Fruit fly (Drosophila melanogaster) whole organism, embryonic: ENCODE results near the gene Cby.
A peak's percentile ranks its signal among the peaks of the same experiment; 100 is the strongest.

Source experiments
- CG10274 ChIP-seq: fragments of 200-800 bp; sonication (Bioruptor generic); optimal IDR thresholded peaks from 3 replicates; lab custom pipeline; 2017; ENCODE audit warnings: missing biosample characterization, mild to moderate bottlenecking, missing genetic modification characterization
- CG11695 ChIP-seq: fragments of 200-800 bp; sonication (Bioruptor generic); IDR thresholded peaks from 3 replicates; pipeline ENCODE4 v1.3.6; 2022; ENCODE audit warnings: missing biosample characterization, missing genetic modification characterization
- CG14050 ChIP-seq: fragments of 200-800 bp; sonication (Bioruptor generic); IDR thresholded peaks from 3 replicates; pipeline ENCODE4 v1.3.6; 2022; ENCODE audit warnings: missing biosample characterization, missing genetic modification characterization
- CG14965 ChIP-seq: fragments of 200-800 bp; sonication (Bioruptor generic); optimal IDR thresholded peaks from 2 replicates; lab custom pipeline; 2016; ENCODE audit warnings: missing biosample characterization, missing genetic modification characterization, borderline replicate concordance
- CG15696 ChIP-seq: fragments of 200-800 bp; sonication (Bioruptor generic); optimal IDR thresholded peaks from 2 replicates; lab custom pipeline; 2019; ENCODE audit warnings: missing biosample characterization, mild to moderate bottlenecking, missing genetic modification characterization, moderate library complexity
- CG17802 ChIP-seq: fragments of 200-800 bp; sonication (Bioruptor generic); optimal IDR thresholded peaks from 2 replicates; lab custom pipeline; 2018; ENCODE audit warnings: missing biosample characterization, mild to moderate bottlenecking, missing genetic modification characterization, moderate library complexity
- CG18011 ChIP-seq: fragments of 200-800 bp; sonication (Bioruptor generic); optimal IDR thresholded peaks from 2 replicates; lab custom pipeline; 2017; ENCODE audit warnings: missing biosample characterization, missing genetic modification characterization, mild to moderate bottlenecking, moderate library complexity, missing genotype
- CG2199 ChIP-seq: fragments of 200-800 bp; sonication (Bioruptor generic); IDR thresholded peaks from 3 replicates; pipeline ENCODE4 v1.3.6; 2022; ENCODE audit warnings: missing biosample characterization, missing genetic modification characterization
- CG2202 ChIP-seq: fragments of 200-800 bp; sonication (Bioruptor generic); optimal IDR thresholded peaks from 2 replicates; lab custom pipeline; 2018; ENCODE audit warnings: missing biosample characterization, mild to moderate bottlenecking, missing genetic modification characterization
- CG2875 ChIP-seq: fragments of 200-800 bp; sonication (Bioruptor generic); optimal IDR thresholded peaks from 2 replicates; lab custom pipeline; 2017; ENCODE audit warnings: missing biosample characterization, mild to moderate bottlenecking, missing genetic modification characterization, missing genetic modification reagents
- CG2889 ChIP-seq: fragments of 200-800 bp; sonication (Bioruptor generic); IDR thresholded peaks from 3 replicates; pipeline ENCODE4 v1.3.6; 2022; ENCODE audit warnings: missing biosample characterization, missing genetic modification characterization
- CG30403 ChIP-seq: fragments of 200-800 bp; sonication (Bioruptor generic); optimal IDR thresholded peaks from 3 replicates; lab custom pipeline; 2016; ENCODE audit warnings: missing biosample characterization, missing genetic modification characterization
- CG31365 ChIP-seq: fragments of 200-800 bp; sonication (Bioruptor generic); optimal IDR thresholded peaks from 2 replicates; lab custom pipeline; 2018; ENCODE audit warnings: missing biosample characterization, mild to moderate bottlenecking, missing genetic modification characterization
- CG34422 ChIP-seq: fragments of 200-800 bp; sonication (Bioruptor generic); IDR thresholded peaks from 3 replicates; pipeline ENCODE4 v1.3.6; 2022; ENCODE audit warnings: missing biosample characterization, missing genetic modification characterization
- CG3995 ChIP-seq: fragments of 200-800 bp; sonication (Bioruptor generic); optimal IDR thresholded peaks from 3 replicates; lab custom pipeline; 2016; ENCODE audit warnings: missing biosample characterization, missing genetic modification characterization
- CG8388 ChIP-seq: fragments of 200-800 bp; sonication (Bioruptor generic); optimal IDR thresholded peaks from 2 replicates; lab custom pipeline; 2019; ENCODE audit warnings: missing biosample characterization, mild to moderate bottlenecking, missing genetic modification characterization, moderate library complexity
- CHES-1-like ChIP-seq: fragments of 200-800 bp; sonication (Bioruptor generic); optimal IDR thresholded peaks from 2 replicates; lab custom pipeline; 2016; ENCODE audit warnings: missing biosample characterization, missing genetic modification characterization
- Chrac-16 ChIP-seq: fragments of 200-800 bp; sonication (Bioruptor generic); optimal IDR thresholded peaks from 3 replicates; lab custom pipeline; 2016; ENCODE audit warnings: missing biosample characterization, missing genetic modification characterization
- D ChIP-seq, 2 experiments: fragments of 200-800 bp in 1 of 2; fragments of >200 bp in 1 of 2; sonication (Bioruptor generic) in 1 of 2; optimal IDR thresholded peaks; 2 replicates in 1 of 2; 3 replicates in 1 of 2; lab custom pipeline; 2017; ENCODE audit warnings: mild to moderate bottlenecking in 1 of 2, missing biosample characterization in 1 of 2, missing genetic modification characterization in 1 of 2, missing genetic modification reagents in 1 of 2
- Dek ChIP-seq: fragments of 200-800 bp; sonication (Bioruptor generic); optimal IDR thresholded peaks from 3 replicates; lab custom pipeline; 2019; ENCODE audit warnings: missing biosample characterization, mild to moderate bottlenecking, missing genetic modification characterization, moderate library complexity
- Hey ChIP-seq: fragments of 200-800 bp; sonication (Bioruptor generic); optimal IDR thresholded peaks from 3 replicates; lab custom pipeline; 2018; ENCODE audit warnings: missing biosample characterization, mild to moderate bottlenecking, missing genetic modification characterization
- Meics ChIP-seq: fragments of 200-800 bp; sonication (Bioruptor generic); optimal IDR thresholded peaks from 2 replicates; lab custom pipeline; 2017; ENCODE audit warnings: missing biosample characterization, mild to moderate bottlenecking, missing genetic modification characterization
- Poxn ChIP-seq: fragments of 200-800 bp; sonication (Bioruptor generic); IDR thresholded peaks from 2 replicates; pipeline ENCODE4 v1.3.6; 2022; ENCODE audit warnings: missing biosample characterization, missing genetic modification characterization
- Sin3A ChIP-seq: fragments of >200 bp; optimal IDR thresholded peaks from 2 replicates; lab custom pipeline; 2018
- Sry-β ChIP-seq: fragments of 200-800 bp; sonication (Bioruptor generic); optimal IDR thresholded peaks from 2 replicates; lab custom pipeline; 2018; ENCODE audit warnings: missing biosample characterization, mild to moderate bottlenecking, missing genetic modification characterization, moderate library complexity
- YL-1 ChIP-seq: fragments of 200-800 bp; sonication (Bioruptor generic); optimal IDR thresholded peaks from 3 replicates; lab custom pipeline; 2017; ENCODE audit warnings: missing biosample characterization, mild to moderate bottlenecking, missing genetic modification characterization
- ac ChIP-seq: fragments of 200-800 bp; sonication (Bioruptor generic); optimal IDR thresholded peaks from 3 replicates; lab custom pipeline; 2017; ENCODE audit warnings: missing biosample characterization, mild to moderate bottlenecking, missing genetic modification characterization
- ap ChIP-seq: fragments of 200-800 bp; sonication (Bioruptor generic); IDR thresholded peaks from 2 replicates; pipeline ENCODE4 v1.3.6; 2022; ENCODE audit warnings: missing biosample characterization, missing genetic modification characterization
- bbx ChIP-seq: fragments of 200-800 bp; sonication (Bioruptor generic); IDR thresholded peaks from 2 replicates; pipeline ENCODE4 v1.3.6; 2022; ENCODE audit warnings: missing biosample characterization, missing genetic modification characterization; ENCODE audit not compliant: partially characterized antibody
- bsh ChIP-seq, 2 experiments: fragments of 200-800 bp; sonication (Bioruptor generic); optimal IDR thresholded peaks; 2 replicates each; lab custom pipeline; 2017 to 2018; ENCODE audit warnings: mild to moderate bottlenecking in 2 of 2, missing biosample characterization in 2 of 2, missing genetic modification characterization in 2 of 2, moderate library complexity in 1 of 2
- chm ChIP-seq: fragments of 200-800 bp; sonication (Bioruptor generic); IDR thresholded peaks from 2 replicates; pipeline ENCODE4 v1.3.6; 2022; ENCODE audit warnings: missing biosample characterization, missing genetic modification characterization
- ci ChIP-seq: fragments of 200-800 bp; sonication (Bioruptor generic); IDR thresholded peaks from 3 replicates; pipeline ENCODE4 v1.3.6; 2022; ENCODE audit warnings: missing biosample characterization, missing genetic modification characterization
- emc ChIP-seq: fragments of 200-800 bp; sonication (Bioruptor generic); optimal IDR thresholded peaks from 2 replicates; lab custom pipeline; 2016; ENCODE audit warnings: missing biosample characterization, missing genetic modification characterization
- esg ChIP-seq: fragments of 200-800 bp; sonication (Bioruptor generic); conservative IDR thresholded peaks from 2 replicates; pipeline ENCODE4 v1.3.6; 2022; ENCODE audit warnings: missing biosample characterization, missing genetic modification characterization
- fd3F ChIP-seq: fragments of 200-800 bp; sonication (Bioruptor generic); optimal IDR thresholded peaks from 2 replicates; lab custom pipeline; 2018; ENCODE audit warnings: missing biosample characterization, mild to moderate bottlenecking, missing genetic modification characterization, moderate library complexity
- fd64A ChIP-seq: fragments of 200-800 bp; sonication (Bioruptor generic); optimal IDR thresholded peaks from 3 replicates; lab custom pipeline; 2018; ENCODE audit warnings: missing biosample characterization, mild to moderate bottlenecking, missing genetic modification characterization
- fd96Cb ChIP-seq: fragments of 200-800 bp; sonication (Bioruptor generic); optimal IDR thresholded peaks from 2 replicates; lab custom pipeline; 2018; ENCODE audit warnings: missing biosample characterization, mild to moderate bottlenecking, missing genetic modification characterization, moderate library complexity
- fu2 ChIP-seq: fragments of 200-800 bp; sonication (Bioruptor generic); optimal IDR thresholded peaks from 2 replicates; lab custom pipeline; 2016; ENCODE audit warnings: missing biosample characterization, missing genetic modification characterization
- gfzf ChIP-seq: fragments of 200-800 bp; sonication (Bioruptor generic); optimal IDR thresholded peaks from 2 replicates; lab custom pipeline; 2016; ENCODE audit warnings: missing biosample characterization, mild to moderate bottlenecking, missing genetic modification characterization, moderate library complexity
- gsb ChIP-seq: fragments of 200-800 bp; sonication (Bioruptor generic); IDR thresholded peaks from 2 replicates; pipeline ENCODE4 v1.3.6; 2022; ENCODE audit warnings: missing biosample characterization, missing genetic modification characterization
- luna ChIP-seq: fragments of 200-800 bp; sonication (Bioruptor generic); optimal IDR thresholded peaks from 2 replicates; lab custom pipeline; 2016; ENCODE audit warnings: missing biosample characterization, missing genetic modification characterization
- nau ChIP-seq: fragments of 200-800 bp; sonication (Bioruptor generic); optimal IDR thresholded peaks from 3 replicates; lab custom pipeline; 2017; ENCODE audit warnings: missing biosample characterization, mild to moderate bottlenecking, missing genetic modification characterization, missing genetic modification reagents
- oc ChIP-seq: fragments of 200-800 bp; sonication (Bioruptor generic); optimal IDR thresholded peaks from 2 replicates; lab custom pipeline; 2018; ENCODE audit warnings: missing biosample characterization, mild to moderate bottlenecking, missing genetic modification characterization, moderate library complexity
- org-1 ChIP-seq: fragments of 200-800 bp; sonication (Bioruptor generic); optimal IDR thresholded peaks from 2 replicates; lab custom pipeline; 2017; ENCODE audit warnings: missing biosample characterization, missing genetic modification characterization
- pzg ChIP-seq: fragments of 200-800 bp; sonication (Bioruptor generic); optimal IDR thresholded peaks from 3 replicates; lab custom pipeline; 2018; ENCODE audit warnings: missing biosample characterization, mild to moderate bottlenecking, missing genetic modification characterization, moderate library complexity
- ranshi ChIP-seq: fragments of 200-800 bp; sonication (Bioruptor generic); IDR thresholded peaks from 2 replicates; pipeline ENCODE4 v1.3.6; 2022; ENCODE audit warnings: missing biosample characterization, missing genetic modification characterization
- repo ChIP-seq: fragments of 200-800 bp; sonication (Bioruptor generic); optimal IDR thresholded peaks from 2 replicates; lab custom pipeline; 2016; ENCODE audit warnings: missing biosample characterization, missing genetic modification characterization
- vfl ChIP-seq: fragments of 200-800 bp; sonication (Bioruptor generic); optimal IDR thresholded peaks from 2 replicates; lab custom pipeline; 2016; ENCODE audit warnings: missing biosample characterization, missing genetic modification characterization

Cby gene

dm6 chr3R:21870158-21870971 lies 2.6 kb downstream of the Cby start, which contains the start of gene CG31431 (continued):
- TF ChIP-seq luna (GFP tag; lab: Kevin White, UChicago): peak; percentile 94
- peak; percentile 93 for TF ChIP-seq nau
- TF ChIP-seq gfzf (GFP tag; lab: Kevin White, UChicago): peak; percentile 15
- peak; percentile 94 for TF ChIP-seq ap (GFP tag; lab: Robert Waterston, UW)
- TF ChIP-seq CG8388 (GFP tag; lab: Kevin White, UChicago): peak; percentile 93
- TF ChIP-seq ac (GFP tag; lab: Kevin White, UChicago): peak; percentile 88
- TF ChIP-seq CG2875 (GFP tag; lab: Kevin White, UChicago): peak; percentile 92
- peak; percentile 79 for TF ChIP-seq CG17802 (tag; lab: Kevin White, UChicago)
- TF ChIP-seq CG11695 (GFP tag; lab: Robert Waterston, UW): peak; percentile 98
- TF ChIP-seq fd3F (GFP tag; lab: Kevin White, UChicago): peak; percentile 96
- TF ChIP-seq CG2199 (GFP tag; lab: Robert Waterston, UW): peak; percentile 93
- TF ChIP-seq oc (tag; lab: Kevin White, UChicago): peak; percentile 93
- TF ChIP-seq bsh (GFP tag; optimal IDR thresholded peaks at IDR 0.05; lab: Kevin White, UChicago): peak; percentile 57 to 97
- peak; percentile 98 for TF ChIP-seq ranshi (GFP tag; lab: Robert Waterston, UW)
- TF ChIP-seq Sry-β (GFP tag; lab: Kevin White, UChicago): peak; percentile 57
- peak; percentile 95 for TF ChIP-seq Poxn (GFP tag; lab: Robert Waterston, UW)
- TF ChIP-seq D (optimal IDR thresholded peaks at IDR 0.05; lab: Kevin White, UChicago): no peak
- peak; percentile 94 for TF ChIP-seq D (GFP tag; optimal IDR thresholded peaks at IDR 0.05; lab: Kevin White, UChicago)
- TF ChIP-seq repo: peak; percentile 97
- peak; percentile 98 for TF ChIP-seq ci (GFP tag; lab: Robert Waterston, UW)
- peak; percentile 98 for TF ChIP-seq Meics (GFP tag; lab: Kevin White, UChicago)
- peak; percentile 92 for TF ChIP-seq CG10274 (GFP tag; lab: Kevin White, UChicago)
- TF ChIP-seq Dek (tag; lab: Kevin White, UChicago): peak; percentile 97
- peak; percentile 83 for TF ChIP-seq fd64A (GFP tag; lab: Kevin White, UChicago)
- peak; percentile 96 for TF ChIP-seq Chrac-16
- no peak for TF ChIP-seq bbx (GFP tag; lab: Robert Waterston, UW)
- TF ChIP-seq fu2 (GFP tag; lab: Kevin White, UChicago): peak; percentile 97
- TF ChIP-seq CG3995 (GFP tag; lab: Kevin White, UChicago): peak; percentile 81
- TF ChIP-seq CG14050: peak; percentile 96
- peak; percentile 85 for TF ChIP-seq CG14965 (GFP tag; lab: Kevin White, UChicago)
- TF ChIP-seq CG2889: peak; percentile 94
- TF ChIP-seq gsb (GFP tag; lab: Robert Waterston, UW): peak; percentile 97
- peak; percentile 98 for TF ChIP-seq CG34422 (GFP tag; lab: Robert Waterston, UW)
- TF ChIP-seq fd96Cb (tag; lab: Kevin White, UChicago): peak; percentile 96
- peak; percentile 83 for TF ChIP-seq YL-1 (GFP tag; lab: Kevin White, UChicago)
- peak; percentile 96 for TF ChIP-seq vfl (GFP tag; lab: Kevin White, UChicago)
- TF ChIP-seq CG15696: peak; percentile 96
- no peak for TF ChIP-seq Sin3A (lab: Kevin White, UChicago)
- TF ChIP-seq esg (GFP tag; lab: Robert Waterston, UW): peak; percentile 96
- TF ChIP-seq CG18011 (GFP tag; lab: Kevin White, UChicago): peak; percentile 81
- TF ChIP-seq CG30403: peak; percentile 97
- peak; percentile 89 for TF ChIP-seq Hey (tag; lab: Kevin White, UChicago)
- TF ChIP-seq emc: peak; percentile 97
- TF ChIP-seq pzg: peak; percentile 38
- TF ChIP-seq CG31365 (tag; lab: Kevin White, UChicago): peak; percentile 88
- peak; percentile 98 for TF ChIP-seq CHES-1-like (GFP tag; lab: Kevin White, UChicago)
- peak; percentile 98 for TF ChIP-seq org-1 (GFP tag; lab: Kevin White, UChicago)
- TF ChIP-seq chm (GFP tag; lab: Robert Waterston, UW): peak; percentile 96
- TF ChIP-seq CG2202 (tag; lab: Kevin White, UChicago): peak; percentile 86
